Worm (Caenorhabditis elegans) whole organism, L4 larva: ENCODE measurements around the gene fbxa-152.

Source experiments
- ZK546.5 ChIP-seq, 2 experiments: sonication (generic microtip); optimal IDR thresholded peaks; 2 replicates each; lab custom pipeline; 2017; ENCODE audit warnings: missing biosample characterization in 2 of 2, missing genetic modification characterization in 2 of 2
- egl-27 ChIP-seq: sonication (generic microtip); optimal IDR thresholded peaks from 3 replicates; lab custom pipeline; 2017; ENCODE audit warnings: missing biosample characterization, missing genetic modification reagents, missing genetic modification characterization
- lin-39 ChIP-seq: fragments of 150-350 bp; optimal IDR thresholded peaks from 2 replicates; lab custom pipeline; 2014; ENCODE audit warnings: missing biosample characterization, missing genetic modification reagents, missing genetic modification characterization
- mdl-1 ChIP-seq, 2 experiments: fragments of 150-350 bp in 1 of 2; sonication (generic microtip) in 1 of 2; optimal IDR thresholded peaks; 2 replicates each; lab custom pipeline; 2014 to 2017; ENCODE audit warnings: missing biosample characterization in 2 of 2, missing genetic modification characterization in 2 of 2
- mep-1 ChIP-seq: fragments of 150-350 bp; sonication (generic microtip); optimal IDR thresholded peaks from 3 replicates; lab custom pipeline; 2014; ENCODE audit warnings: missing biosample characterization, missing genetic modification characterization
- nhr-10 ChIP-seq: fragments of 150-350 bp; optimal IDR thresholded peaks from 2 replicates; lab custom pipeline; 2014; ENCODE audit warnings: missing biosample characterization, missing genetic modification characterization
- nhr-237 ChIP-seq: sonication (generic microtip); optimal IDR thresholded peaks from 2 replicates; lab custom pipeline; 2017; ENCODE audit warnings: missing biosample characterization, missing genetic modification characterization
- snpc-4 ChIP-seq: fragments of 150-350 bp; optimal IDR thresholded peaks from 2 replicates; lab custom pipeline; 2014; ENCODE audit warnings: missing biosample characterization, missing genetic modification characterization

DNA sequence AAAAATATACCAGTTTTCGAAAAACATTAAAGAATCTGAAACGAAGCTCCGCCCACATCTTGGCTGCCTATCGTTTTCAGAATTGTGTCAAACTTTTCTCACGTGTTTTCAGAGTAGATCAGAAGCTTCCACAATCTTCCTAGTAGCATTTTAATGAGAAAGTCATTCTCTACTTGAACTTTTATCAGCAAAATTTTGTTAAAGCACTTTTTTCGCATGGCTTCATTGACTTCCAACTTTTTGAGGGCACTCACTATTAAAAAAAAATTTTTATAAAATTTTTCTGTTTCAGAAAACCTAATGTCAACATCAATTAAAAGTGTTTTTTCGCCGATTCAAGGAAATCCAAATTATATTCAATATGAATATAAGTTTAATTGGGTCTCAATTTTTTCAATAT lies 48.0 kb upstream of the fbxa-152 start, which contains the start of gene sru-42:
- TF ChIP-seq nhr-237 (no peak), mep-1 (no peak), ZK546.5 (tag; optimal IDR thresholded peaks at IDR 0.05; lab: Kevin White, UChicago) (no peak), lin-39 (no peak), snpc-4 (tag; lab: Kevin White, UChicago) (no peak), mdl-1 (tag; optimal IDR thresholded peaks at IDR 0.05; lab: Kevin White, UChicago) (no peak), nhr-10 (tag; lab: Kevin White, UChicago) (no peak), egl-27 (tag; lab: Kevin White, UChicago) (no peak)
